Fruit fly (Drosophila melanogaster): Measurements from ENCODE around the gene CG31345.

DNA sequence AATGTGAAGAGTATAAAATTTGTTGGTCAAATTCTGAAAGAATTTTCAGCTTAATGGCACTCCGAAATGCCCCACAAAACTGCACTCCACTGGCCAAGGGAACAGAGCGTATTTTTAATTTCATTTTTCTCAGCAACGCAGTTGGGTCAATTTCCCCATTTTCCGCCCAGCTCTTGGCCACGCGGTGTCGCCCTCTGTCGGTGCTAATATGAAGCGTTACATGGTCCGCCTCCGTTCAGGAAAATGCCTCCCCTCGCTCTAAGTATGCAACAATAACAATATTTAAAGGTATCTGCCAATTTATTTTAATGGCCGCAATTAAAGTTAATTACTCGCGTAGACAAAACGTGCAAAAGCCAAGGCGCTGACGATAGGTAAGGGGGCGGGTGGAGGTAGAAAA lies 13.5 kb downstream of the CG31345 start:
- no peak for TF ChIP-seq CG1621 (tag; optimal IDR thresholded peaks at IDR 0.05)
- TF ChIP-seq Hr39 (GFP tag; optimal IDR thresholded peaks at IDR 0.05), result no peak
- TF ChIP-seq CG34406 (GFP tag; optimal IDR thresholded peaks at IDR 0.05), result no peak
- TF ChIP-seq CG10631 (GFP tag; optimal IDR thresholded peaks at IDR 0.05), result no peak
- TF ChIP-seq lz (GFP tag; optimal IDR thresholded peaks at IDR 0.05), result no peak
- TF ChIP-seq CG3919 (GFP tag; optimal IDR thresholded peaks at IDR 0.05), result no peak
- no peak for TF ChIP-seq CG11902 (GFP tag; optimal IDR thresholded peaks at IDR 0.05)
- TF ChIP-seq Eip93F (GFP tag; optimal IDR thresholded peaks at IDR 0.05), result no peak
- TF ChIP-seq CG11762 (GFP tag; optimal IDR thresholded peaks at IDR 0.05; ENCODE audit: insufficient read depth), result no peak
- no peak for TF ChIP-seq CG6808 (GFP tag; optimal IDR thresholded peaks at IDR 0.05)
- TF ChIP-seq dac (GFP tag; optimal IDR thresholded peaks at IDR 0.05), result no peak
